Worm (Caenorhabditis elegans) whole organism, late embryonic: ENCODE data around the gene pes-5.

Experiments used
- C08G9.2 ChIP-seq: sonication (generic microtip); optimal IDR thresholded peaks from 2 replicates; lab custom pipeline; 2016; ENCODE audit warnings: mild to moderate bottlenecking, missing genetic modification characterization, moderate library complexity, missing compliant biosample characterization
- F13H6.1 ChIP-seq: sonication (generic microtip); optimal IDR thresholded peaks from 2 replicates; lab custom pipeline; 2016; ENCODE audit warnings: missing genetic modification characterization, missing compliant biosample characterization
- K02D7.2 ChIP-seq: sonication (generic microtip); optimal IDR thresholded peaks from 2 replicates; lab custom pipeline; 2017; ENCODE audit warnings: mild to moderate bottlenecking, missing genetic modification characterization, missing compliant biosample characterization
- Y22D7AL.16 ChIP-seq: sonication (generic microtip); optimal IDR thresholded peaks from 2 replicates; lab custom pipeline; 2016; ENCODE audit warnings: missing genetic modification characterization, missing compliant biosample characterization
- ahr-1 ChIP-seq: sonication (generic microtip); optimal IDR thresholded peaks from 2 replicates; lab custom pipeline; 2016; ENCODE audit warnings: missing genetic modification characterization, missing compliant biosample characterization
- ama-1 ChIP-seq: fragments of 150-350 bp; optimal IDR thresholded peaks from 2 replicates; lab custom pipeline; 2014
- ceh-19 ChIP-seq: fragments of 200-800 bp; sonication (Bioruptor generic); optimal IDR thresholded peaks from 2 replicates; lab custom pipeline; 2018; ENCODE audit warnings: mild to moderate bottlenecking, missing genetic modification characterization, missing compliant biosample characterization
- ceh-24 ChIP-seq: sonication (generic microtip); optimal IDR thresholded peaks from 2 replicates; lab custom pipeline; 2016; ENCODE audit warnings: mild to moderate bottlenecking, missing genetic modification characterization, missing compliant biosample characterization
- ceh-30 ChIP-seq: fragments of 150-350 bp; optimal IDR thresholded peaks from 2 replicates; lab custom pipeline; 2014; ENCODE audit warnings: missing biosample characterization, missing genetic modification characterization
- ceh-31 ChIP-seq: sonication (generic microtip); optimal IDR thresholded peaks from 2 replicates; lab custom pipeline; 2016; ENCODE audit warnings: missing genetic modification characterization, missing compliant biosample characterization
- ceh-48 ChIP-seq: sonication (generic microtip); optimal IDR thresholded peaks from 2 replicates; lab custom pipeline; 2016; ENCODE audit warnings: missing genetic modification characterization, inconsistent platforms, missing compliant biosample characterization
- ceh-6 ChIP-seq: fragments of 200-800 bp; sonication (Bioruptor generic); optimal IDR thresholded peaks from 2 replicates; lab custom pipeline; 2018; ENCODE audit warnings: mild to moderate bottlenecking, missing genetic modification characterization, missing compliant biosample characterization
- ceh-9 ChIP-seq: sonication (generic microtip); optimal IDR thresholded peaks from 2 replicates; lab custom pipeline; 2016; ENCODE audit warnings: mild to moderate bottlenecking, missing genetic modification characterization, inconsistent platforms, missing compliant biosample characterization
- che-1 ChIP-seq: sonication (generic microtip); optimal IDR thresholded peaks from 2 replicates; lab custom pipeline; 2016; ENCODE audit warnings: mild to moderate bottlenecking, missing genetic modification characterization, missing compliant biosample characterization
- dve-1 ChIP-seq: sonication (generic microtip); optimal IDR thresholded peaks from 2 replicates; lab custom pipeline; 2017; ENCODE audit warnings: antibody characterized with exemption, mild to moderate bottlenecking, missing genetic modification characterization, missing compliant biosample characterization
- elt-2 ChIP-seq: sonication (generic microtip); optimal IDR thresholded peaks from 2 replicates; lab custom pipeline; 2016; ENCODE audit warnings: missing genetic modification reagents, missing genetic modification characterization, missing compliant biosample characterization
- elt-4 ChIP-seq: sonication (generic microtip); optimal IDR thresholded peaks from 2 replicates; lab custom pipeline; 2016; ENCODE audit warnings: missing genetic modification characterization, missing compliant biosample characterization
- eyg-1 ChIP-seq: sonication (generic microtip); optimal IDR thresholded peaks from 2 replicates; lab custom pipeline; 2016; ENCODE audit warnings: missing genotype, missing genetic modification characterization, missing compliant biosample characterization
- fax-1 ChIP-seq: sonication (generic microtip); optimal IDR thresholded peaks from 2 replicates; lab custom pipeline; 2016; ENCODE audit warnings: missing genotype, missing genetic modification characterization, missing compliant biosample characterization
- hlh-13 ChIP-seq: fragments of 200-800 bp; sonication (Bioruptor generic); optimal IDR thresholded peaks from 2 replicates; lab custom pipeline; 2018; ENCODE audit warnings: mild to moderate bottlenecking, missing genetic modification characterization, missing compliant biosample characterization
- hlh-15 ChIP-seq: sonication (generic microtip); optimal IDR thresholded peaks from 2 replicates; lab custom pipeline; 2016; ENCODE audit warnings: missing genetic modification characterization, missing compliant biosample characterization
- lim-6 ChIP-seq: sonication (generic microtip); optimal IDR thresholded peaks from 2 replicates; lab custom pipeline; 2016; ENCODE audit warnings: missing genetic modification characterization, missing compliant biosample characterization
- mec-3 ChIP-seq: sonication (generic microtip); optimal IDR thresholded peaks from 2 replicates; lab custom pipeline; 2016; ENCODE audit warnings: borderline replicate concordance, missing genetic modification characterization, missing compliant biosample characterization
- nfya-1 ChIP-seq: sonication (generic microtip); optimal IDR thresholded peaks from 2 replicates; lab custom pipeline; 2017; ENCODE audit warnings: missing genetic modification characterization, mild to moderate bottlenecking, missing compliant biosample characterization, antibody characterized with exemption, moderate library complexity
- nhr-11 ChIP-seq: fragments of 150-350 bp; optimal IDR thresholded peaks from 2 replicates; lab custom pipeline; 2014; ENCODE audit warnings: missing biosample characterization, missing genetic modification characterization
- nhr-232 ChIP-seq: sonication (generic microtip); optimal IDR thresholded peaks from 2 replicates; lab custom pipeline; 2016; ENCODE audit warnings: missing genetic modification characterization, missing compliant biosample characterization
- npax-4 ChIP-seq: sonication (generic microtip); optimal IDR thresholded peaks from 2 replicates; lab custom pipeline; 2016; ENCODE audit warnings: missing genetic modification characterization, missing compliant biosample characterization
- odd-2 ChIP-seq: sonication (generic microtip); optimal IDR thresholded peaks from 2 replicates; lab custom pipeline; 2017; ENCODE audit warnings: antibody characterized with exemption, mild to moderate bottlenecking, missing genetic modification characterization, missing compliant biosample characterization
- pqm-1 ChIP-seq: sonication (generic microtip); optimal IDR thresholded peaks from 2 replicates; lab custom pipeline; 2016; ENCODE audit warnings: missing genetic modification characterization, missing compliant biosample characterization
- pros-1 ChIP-seq: fragments of 150-350 bp; optimal IDR thresholded peaks from 2 replicates; lab custom pipeline; 2014; ENCODE audit warnings: missing biosample characterization, missing genetic modification reagents, missing genetic modification characterization
- ref-2 ChIP-seq: sonication (generic microtip); optimal IDR thresholded peaks from 2 replicates; lab custom pipeline; 2016; ENCODE audit warnings: missing genetic modification characterization, missing compliant biosample characterization
- rnt-1 ChIP-seq: sonication (generic microtip); optimal IDR thresholded peaks from 2 replicates; lab custom pipeline; 2016; ENCODE audit warnings: missing genetic modification characterization, missing compliant biosample characterization
- sdc-2 ChIP-seq: sonication (generic microtip); optimal IDR thresholded peaks from 2 replicates; lab custom pipeline; 2016; ENCODE audit warnings: missing genotype, missing genetic modification characterization, missing compliant biosample characterization
- sox-4 ChIP-seq: sonication (generic microtip); optimal IDR thresholded peaks from 2 replicates; lab custom pipeline; 2017; ENCODE audit warnings: mild to moderate bottlenecking, missing genetic modification characterization, inconsistent platforms, missing compliant biosample characterization
- syd-9 ChIP-seq: sonication (generic microtip); optimal IDR thresholded peaks from 2 replicates; lab custom pipeline; 2016; ENCODE audit warnings: mild to moderate bottlenecking, missing genetic modification characterization, moderate library complexity, missing compliant biosample characterization
- tbx-2 ChIP-seq: sonication (generic microtip); optimal IDR thresholded peaks from 2 replicates; lab custom pipeline; 2016; ENCODE audit warnings: missing genetic modification characterization, missing compliant biosample characterization
- tbx-7 ChIP-seq: sonication (generic microtip); optimal IDR thresholded peaks from 2 replicates; lab custom pipeline; 2016; ENCODE audit warnings: missing genotype, missing genetic modification characterization, missing compliant biosample characterization
- unc-3 ChIP-seq, 2 experiments: fragments of 200-800 bp in 1 of 2; sonication (Bioruptor generic) in 1 of 2; sonication (generic microtip) in 1 of 2; conservative IDR thresholded peaks in 1 of 2; optimal IDR thresholded peaks in 1 of 2; 2 replicates each; pipeline versions ENCODE4 v1.3.6 to Lab custom; 2016 to 2022; ENCODE audit warnings: missing compliant biosample characterization in 2 of 2, missing genetic modification characterization in 2 of 2, missing genetic modification reagents in 1 of 2
- unc-42 ChIP-seq: sonication (generic microtip); optimal IDR thresholded peaks from 2 replicates; lab custom pipeline; 2016; ENCODE audit warnings: missing genotype, missing genetic modification characterization, missing compliant biosample characterization
- unc-86 ChIP-seq: sonication (generic microtip); optimal IDR thresholded peaks from 2 replicates; lab custom pipeline; 2016; ENCODE audit warnings: missing genetic modification characterization, missing compliant biosample characterization
- zip-5 ChIP-seq: sonication (generic microtip); optimal IDR thresholded peaks from 2 replicates; lab custom pipeline; 2016; ENCODE audit warnings: missing genetic modification characterization, missing compliant biosample characterization
- ztf-16 ChIP-seq: sonication (generic microtip); optimal IDR thresholded peaks from 2 replicates; lab custom pipeline; 2017; ENCODE audit warnings: missing genetic modification characterization, missing compliant biosample characterization

pes-5 gene

DNA sequence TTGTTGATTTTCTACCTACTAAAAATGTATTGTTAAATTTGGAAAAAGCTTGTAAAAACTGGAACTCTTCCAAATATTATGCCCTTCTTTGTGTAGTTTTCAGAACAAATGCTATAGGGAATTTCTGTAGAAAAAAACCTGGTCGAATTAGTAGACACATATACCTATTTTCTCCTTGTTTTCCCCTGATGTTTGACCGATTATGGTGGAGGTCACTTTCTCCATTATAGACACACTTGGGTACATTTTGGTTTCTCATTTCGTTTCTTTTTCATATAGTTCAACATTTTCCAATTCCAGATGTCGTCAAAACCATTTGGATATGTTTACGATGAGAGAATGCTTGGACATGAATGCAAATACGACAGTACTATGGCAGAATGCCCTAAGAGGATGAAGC, 31.1 kb downstream of the pes-5 start, which contains the start of gene hda-5:
Gene hda-5 (plus strand): TSS at position 301 of the 400 bp plus-strand sequence.
- TF ChIP-seq ahr-1 (tag; lab: Kevin White, UChicago), result no peak
- TF ChIP-seq che-1, result no peak
- no peak for TF ChIP-seq ceh-24 (tag; lab: Kevin White, UChicago)
- no peak for TF ChIP-seq hlh-15 (tag; lab: Kevin White, UChicago)
- no peak for TF ChIP-seq unc-86 (tag; lab: Kevin White, UChicago)
- no peak for TF ChIP-seq elt-4
- TF ChIP-seq pros-1 (tag; lab: Kevin White, UChicago), result no peak
- TF ChIP-seq nhr-232 (tag; lab: Kevin White, UChicago), result no peak
- TF ChIP-seq lim-6 (tag; lab: Kevin White, UChicago), result no peak
- TF ChIP-seq ama-1 (lab: Kevin White, UChicago), result no peak
- TF ChIP-seq ceh-31, result no peak
- no peak for TF ChIP-seq mec-3 (tag; lab: Kevin White, UChicago)
- TF ChIP-seq ztf-16 (tag; lab: Kevin White, UChicago), result no peak
- no peak for TF ChIP-seq sox-4 (tag; lab: Kevin White, UChicago)
- no peak for TF ChIP-seq tbx-7 (tag; lab: Kevin White, UChicago)
- no peak for TF ChIP-seq pqm-1 (tag; lab: Kevin White, UChicago)
- no peak for TF ChIP-seq dve-1 (tag; lab: Kevin White, UChicago)
- TF ChIP-seq ref-2 (tag; lab: Kevin White, UChicago), result no peak
- no peak for TF ChIP-seq ceh-30

DNA sequence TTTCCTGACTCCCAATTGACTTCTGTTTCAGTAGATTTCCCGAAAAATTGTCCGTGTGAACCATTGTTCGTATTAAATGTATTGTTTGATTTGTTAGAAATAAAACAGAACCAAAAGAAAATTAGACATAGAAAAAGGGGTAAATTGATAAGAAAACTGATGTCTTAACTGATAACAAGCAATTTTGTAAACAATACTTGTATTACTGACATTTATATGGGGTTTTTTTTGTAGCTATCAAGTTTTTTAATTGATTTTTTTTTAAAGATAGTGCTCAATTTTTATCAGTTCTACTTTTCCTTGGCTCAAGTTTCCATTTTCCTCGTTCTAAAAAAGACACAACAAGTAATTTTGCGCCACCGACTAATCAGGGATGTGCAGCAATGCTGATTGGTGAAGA, 32.6 kb downstream of the pes-5 start:
- TF ChIP-seq elt-2 (tag; lab: Kevin White, UChicago) (peak; percentile 80), ceh-19 (GFP tag; lab: Kevin White, UChicago) (no peak), dve-1 (tag; lab: Kevin White, UChicago) (no peak), unc-42 (tag; lab: Kevin White, UChicago) (no peak), ahr-1 (tag; lab: Kevin White, UChicago) (no peak), sdc-2 (tag; lab: Kevin White, UChicago) (no peak)

DNA sequence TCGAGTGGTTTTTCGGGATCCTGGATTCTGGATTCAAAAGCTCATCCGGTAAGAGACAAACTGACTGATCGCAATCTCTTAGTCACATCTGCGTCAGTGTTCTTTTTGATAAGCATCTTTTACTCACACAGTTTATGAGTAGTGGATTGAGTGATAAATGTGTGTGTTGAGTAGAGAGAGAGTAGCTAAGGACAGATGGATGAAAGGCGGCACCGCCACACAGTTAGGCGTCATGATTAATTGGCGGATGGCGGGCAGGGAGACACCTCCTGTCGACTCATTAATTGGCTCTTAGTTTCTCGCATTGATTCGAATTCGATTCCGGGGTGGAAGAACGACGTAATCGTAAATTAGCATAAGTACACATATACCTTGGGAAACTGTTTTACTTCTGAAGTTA, 35.4 kb downstream of the pes-5 start:
- TF ChIP-seq syd-9 (tag; lab: Kevin White, UChicago), result no peak
- no peak for TF ChIP-seq tbx-7 (tag; lab: Kevin White, UChicago)
- no peak for TF ChIP-seq C08G9.2 (tag; lab: Kevin White, UChicago)
- no peak for TF ChIP-seq rnt-1 (tag; lab: Kevin White, UChicago)
- no peak for TF ChIP-seq eyg-1 (tag; lab: Kevin White, UChicago)
- no peak for TF ChIP-seq nfya-1 (tag; lab: Kevin White, UChicago)
- TF ChIP-seq npax-4 (tag; lab: Kevin White, UChicago), result no peak
- no peak for TF ChIP-seq ref-2 (tag; lab: Kevin White, UChicago)
- no peak for TF ChIP-seq unc-3 (GFP tag; conservative IDR thresholded peaks at IDR 0.05; lab: Robert Waterston, UW)
- no peak for TF ChIP-seq unc-3 (tag; optimal IDR thresholded peaks at IDR 0.05; lab: Kevin White, UChicago)
- no peak for TF ChIP-seq zip-5 (tag; lab: Kevin White, UChicago)
- no peak for TF ChIP-seq hlh-15 (tag; lab: Kevin White, UChicago)
- TF ChIP-seq ama-1 (lab: Kevin White, UChicago), result no peak
- no peak for TF ChIP-seq ceh-19 (GFP tag; lab: Kevin White, UChicago)
- TF ChIP-seq ahr-1 (tag; lab: Kevin White, UChicago), result no peak
- TF ChIP-seq tbx-2 (tag; lab: Kevin White, UChicago), result no peak

DNA sequence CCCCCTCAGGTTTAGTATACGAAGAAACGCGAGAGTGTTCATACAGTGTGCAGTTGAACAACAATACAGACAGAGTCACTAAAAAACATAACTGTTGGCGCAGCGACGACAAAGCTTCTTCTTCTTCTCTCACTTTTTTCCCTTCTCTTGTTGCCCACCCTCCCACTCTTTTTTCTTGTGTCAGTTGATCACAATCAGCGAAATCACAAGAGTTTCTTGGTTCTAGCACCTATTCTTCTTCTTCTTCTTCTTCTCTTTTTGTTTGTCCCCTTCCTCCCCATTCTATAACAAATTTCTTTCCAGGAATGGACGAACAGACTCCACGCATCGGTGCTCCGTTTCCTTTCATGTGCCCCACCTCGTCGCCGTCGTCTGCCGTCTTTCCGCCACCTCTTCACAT, 39.4 kb downstream of the pes-5 start, which contains the start of gene F43G6.4:
Gene F43G6.4 (plus strand): TSS at position 301 of the 400 bp plus-strand sequence.
- TF ChIP-seq elt-2 (tag; lab: Kevin White, UChicago) (no peak), nhr-232 (tag; lab: Kevin White, UChicago) (no peak), hlh-13 (GFP tag; lab: Kevin White, UChicago) (no peak)

DNA sequence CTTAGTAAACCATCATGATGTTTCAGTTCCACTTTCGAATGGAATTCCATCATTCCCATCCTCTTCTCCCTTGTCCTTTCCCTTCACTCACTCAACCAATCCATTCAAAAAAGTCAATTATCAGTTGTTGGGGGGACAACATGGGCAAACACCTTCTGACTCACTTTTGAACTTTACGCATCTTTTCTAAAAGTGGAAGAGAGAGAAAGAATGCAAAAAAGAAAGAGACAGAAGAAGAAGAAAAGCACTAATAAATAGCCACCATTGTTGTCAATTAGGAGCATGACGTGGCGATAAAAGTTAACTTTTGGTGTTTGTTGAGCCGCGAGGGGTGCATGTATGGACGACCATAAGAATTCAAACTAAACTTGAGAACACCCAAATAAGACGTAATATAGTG, 41.8 kb downstream of the pes-5 start:
- TF ChIP-seq Y22D7AL.16 (tag; lab: Kevin White, UChicago) (no peak), K02D7.2 (tag; lab: Kevin White, UChicago) (no peak), F13H6.1 (tag; lab: Kevin White, UChicago) (no peak), odd-2 (no peak), unc-3 (GFP tag; conservative IDR thresholded peaks at IDR 0.05; lab: Robert Waterston, UW) (no peak), unc-3 (tag; optimal IDR thresholded peaks at IDR 0.05; lab: Kevin White, UChicago) (no peak), elt-2 (tag; lab: Kevin White, UChicago) (no peak), ceh-6 (no peak), npax-4 (tag; lab: Kevin White, UChicago) (no peak), tbx-2 (tag; lab: Kevin White, UChicago) (no peak), nhr-11 (tag; lab: Kevin White, UChicago) (no peak), fax-1 (tag; lab: Kevin White, UChicago) (no peak), ceh-9 (tag; lab: Kevin White, UChicago) (no peak), ahr-1 (tag; lab: Kevin White, UChicago) (no peak), che-1 (no peak), ceh-48 (tag; lab: Kevin White, UChicago) (no peak), nhr-232 (tag; lab: Kevin White, UChicago) (no peak), rnt-1 (tag; lab: Kevin White, UChicago) (no peak), syd-9 (tag; lab: Kevin White, UChicago) (no peak)
